Worm (Caenorhabditis elegans) whole organism, late embryonic: Measurements from ENCODE around the gene F22E5.6.
"Not testable (repeated sequence)": the region's sequence is repeated elsewhere in the genome, so short reads cannot be mapped to it uniquely, and the experiment has no call there.

Experiments used
- ceh-18 ChIP-seq: sonication (generic microtip); optimal IDR thresholded peaks from 2 replicates; lab custom pipeline; 2016; ENCODE audit warnings: missing genetic modification characterization, missing compliant biosample characterization
- ceh-48 ChIP-seq: sonication (generic microtip); optimal IDR thresholded peaks from 2 replicates; lab custom pipeline; 2016; ENCODE audit warnings: missing genetic modification characterization, inconsistent platforms, missing compliant biosample characterization
- ceh-9 ChIP-seq: sonication (generic microtip); optimal IDR thresholded peaks from 2 replicates; lab custom pipeline; 2016; ENCODE audit warnings: mild to moderate bottlenecking, missing genetic modification characterization, inconsistent platforms, missing compliant biosample characterization
- dmd-4 ChIP-seq: sonication (generic microtip); optimal IDR thresholded peaks from 2 replicates; lab custom pipeline; 2016; ENCODE audit warnings: borderline replicate concordance, missing genetic modification characterization, missing compliant biosample characterization
- fkh-10 ChIP-seq: fragments of 150-350 bp; optimal IDR thresholded peaks from 2 replicates; lab custom pipeline; 2014; ENCODE audit warnings: missing biosample characterization, missing genetic modification reagents, missing genetic modification characterization
- pha-4 ChIP-seq: fragments of 150-350 bp; optimal IDR thresholded peaks from 2 replicates; lab custom pipeline; 2018; ENCODE audit warnings: missing biosample characterization, missing genetic modification reagents, missing genetic modification characterization
- ref-2 ChIP-seq: sonication (generic microtip); optimal IDR thresholded peaks from 2 replicates; lab custom pipeline; 2016; ENCODE audit warnings: missing genetic modification characterization, missing compliant biosample characterization
- unc-55 ChIP-seq: sonication (generic microtip); optimal IDR thresholded peaks from 2 replicates; lab custom pipeline; 2017; ENCODE audit warnings: missing biosample characterization, missing genetic modification reagents, missing genetic modification characterization

DNA sequence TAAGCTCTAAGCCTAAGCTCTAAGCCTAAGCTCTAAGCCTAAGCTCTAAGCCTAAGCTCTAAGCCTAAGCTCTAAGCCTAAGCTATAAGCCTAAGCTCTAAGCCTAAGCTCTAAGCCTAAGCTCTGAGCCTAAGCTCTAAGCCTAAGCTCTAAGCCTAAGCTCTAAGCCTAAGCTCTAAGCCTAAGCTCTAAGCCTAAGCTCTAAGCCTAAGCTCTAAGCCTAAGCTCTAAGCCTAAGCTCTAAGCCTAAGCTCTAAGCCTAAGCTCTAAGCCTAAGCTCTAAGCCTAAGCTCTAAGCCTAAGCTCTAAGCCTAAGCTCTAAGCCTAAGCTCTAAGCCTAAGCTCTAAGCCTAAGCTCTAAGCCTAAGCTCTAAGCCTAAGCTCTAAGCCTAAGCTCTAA is 17.4 kb upstream of the F22E5.6 start:
- TF ChIP-seq ceh-48; ref-2 (tag; lab: Kevin White, UChicago); unc-55; dmd-4 (tag; lab: Kevin White, UChicago); fkh-10 (GFP tag; lab: Kevin White, UChicago); ceh-18; ceh-9 (tag; lab: Kevin White, UChicago); pha-4 (tag; lab: Kevin White, UChicago): not testable (repeated sequence)
